Fruit fly (Drosophila melanogaster): Measurements from ENCODE around the gene Archease.

Gene Archease

DNA sequence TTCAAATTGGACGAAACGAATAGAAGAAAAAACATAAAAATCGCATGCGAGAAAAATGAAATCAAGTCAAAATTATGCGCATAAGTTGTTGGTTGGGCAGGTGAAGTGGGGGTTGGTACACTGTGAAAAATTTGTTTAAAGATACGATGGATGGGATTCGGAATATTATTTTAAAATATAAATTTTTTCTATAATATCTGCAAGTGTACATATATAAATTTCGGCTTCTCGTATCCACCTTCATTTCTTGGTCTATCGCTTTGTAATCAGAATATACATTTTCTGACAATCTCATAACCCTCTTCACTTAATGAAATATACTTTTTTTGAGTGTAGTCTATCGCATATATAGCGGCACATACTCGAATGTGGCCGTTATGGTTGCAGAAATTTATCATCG lies 40.6 kb upstream of the Archease start (continued):
- TF ChIP-seq MTF-1 (GFP tag; optimal IDR thresholded peaks at IDR 0.05; ENCODE audit: borderline replicate concordance): no peak
- peak; percentile 5 for TF ChIP-seq tin (GFP tag; optimal IDR thresholded peaks at IDR 0.05)
- no peak for TF ChIP-seq zf30C (GFP tag; optimal IDR thresholded peaks at IDR 0.05)
- no peak for TF ChIP-seq CG3847 (GFP tag; IDR thresholded peaks at IDR 0.05)
- no peak for TF ChIP-seq CG12769 (tag; optimal IDR thresholded peaks at IDR 0.05)
- TF ChIP-seq Hr3 (GFP tag; optimal IDR thresholded peaks at IDR 0.05): peak; percentile 4
- 0 out of 2 replicates have a peak, but pooled peaks have one; percentile 18 for TF ChIP-seq CG6689 (GFP tag; IDR thresholded peaks at IDR 0.05)
- TF ChIP-seq HLH3B (GFP tag; IDR thresholded peaks at IDR 0.05): peak; percentile 44; the same call in 1 of the 2 replicates
- TF ChIP-seq bab2 (GFP tag; optimal IDR thresholded peaks at IDR 0.05): no peak
- TF ChIP-seq CG8924 (tag; optimal IDR thresholded peaks at IDR 0.05): peak; percentile 7
- TF ChIP-seq CG7928 (GFP tag; optimal IDR thresholded peaks at IDR 0.05): no peak
- TF ChIP-seq CG15011 (GFP tag; optimal IDR thresholded peaks at IDR 0.05): no peak
- TF ChIP-seq CG17359 (tag; optimal IDR thresholded peaks at IDR 0.05): peak; percentile 32
- peak; percentile 2 for TF ChIP-seq CG8388 (GFP tag; optimal IDR thresholded peaks at IDR 0.05)
- no peak for TF ChIP-seq CG7745 (tag; optimal IDR thresholded peaks at IDR 0.05)
- no peak for TF ChIP-seq CG8089 (GFP tag; optimal IDR thresholded peaks at IDR 0.05)
- 0 out of 2 replicates have a peak, but pooled peaks have one; percentile 22 for TF ChIP-seq esg (GFP tag; conservative IDR thresholded peaks at IDR 0.05)
- no peak for TF ChIP-seq NC2α (GFP tag; optimal IDR thresholded peaks at IDR 0.05)
- no peak for TF ChIP-seq CG2202 (tag; optimal IDR thresholded peaks at IDR 0.05)
- TF ChIP-seq sima (GFP tag; optimal IDR thresholded peaks at IDR 0.05): no peak
- TF ChIP-seq CG10321 (GFP tag; IDR thresholded peaks at IDR 0.05): no peak
- TF ChIP-seq Sry-β (GFP tag; optimal IDR thresholded peaks at IDR 0.05): no peak
- no peak for TF ChIP-seq Max (GFP tag; optimal IDR thresholded peaks at IDR 0.05)
- no peak for TF ChIP-seq danr (GFP tag; IDR thresholded peaks at IDR 0.05)
- TF ChIP-seq Dad (GFP tag; optimal IDR thresholded peaks at IDR 0.05): no peak
- TF ChIP-seq Hand (GFP tag; optimal IDR thresholded peaks at IDR 0.05): no peak
- no peak for TF ChIP-seq CG6654 (GFP tag; optimal IDR thresholded peaks at IDR 0.05)
- TF ChIP-seq tio (GFP tag; optimal IDR thresholded peaks at IDR 0.05): no peak
- peak; percentile 6 for TF ChIP-seq D19A (tag; optimal IDR thresholded peaks at IDR 0.05)
- no peak for TF ChIP-seq CG5180 (GFP tag; optimal IDR thresholded peaks at IDR 0.05)
- no peak for TF ChIP-seq Rfx (GFP tag; IDR thresholded peaks at IDR 0.05)
- peak in 1 of 2 experiments; percentile 58 for TF ChIP-seq Hr51 (GFP tag; optimal IDR thresholded peaks at IDR 0.05)
- peak; percentile 49 for TF ChIP-seq unpg (GFP tag; optimal IDR thresholded peaks at IDR 0.05)
- TF ChIP-seq Gsc (GFP tag; IDR thresholded peaks at IDR 0.05): no peak
- no peak for TF ChIP-seq sqz (GFP tag; optimal IDR thresholded peaks at IDR 0.05)
- TF ChIP-seq phol (tag; optimal IDR thresholded peaks at IDR 0.05): peak; percentile 41
- no peak for TF ChIP-seq Dek (tag; optimal IDR thresholded peaks at IDR 0.05)
- no peak for TF ChIP-seq CG6272 (GFP tag; IDR thresholded peaks at IDR 0.05)
- no peak for TF ChIP-seq Dll (GFP tag; IDR thresholded peaks at IDR 0.05; ENCODE audit: partially characterized antibody)
- TF ChIP-seq CG4854 (GFP tag; optimal IDR thresholded peaks at IDR 0.05): no peak
- TF ChIP-seq ase (GFP tag; IDR thresholded peaks at IDR 0.05): no peak
- no peak for TF ChIP-seq GATAe (GFP tag; conservative IDR thresholded peaks at IDR 0.05)
- TF ChIP-seq maf-S (GFP tag; optimal IDR thresholded peaks at IDR 0.05): no peak
- TF ChIP-seq C15 (GFP tag; IDR thresholded peaks at IDR 0.05): no peak
- TF ChIP-seq vvl (GFP tag; IDR thresholded peaks at IDR 0.05): peak; percentile 77
- no peak for TF ChIP-seq Lhr (GFP tag; optimal IDR thresholded peaks at IDR 0.05)
- TF ChIP-seq ara (GFP tag; IDR thresholded peaks at IDR 0.05): no peak
- no peak for TF ChIP-seq CG7786 (GFP tag; optimal IDR thresholded peaks at IDR 0.05)
- no peak for TF ChIP-seq pan (optimal IDR thresholded peaks at IDR 0.05)
- TF ChIP-seq pan (GFP tag; optimal IDR thresholded peaks at IDR 0.05 in 1 of 2, IDR thresholded peaks at IDR 0.05 in 1 of 2): peak in 1 of 2 experiments; percentile 37
- no peak for TF ChIP-seq hkb (optimal IDR thresholded peaks at IDR 0.05)
- 0 out of 2 replicates have a peak, but pooled peaks have one; percentile 37 for TF ChIP-seq hkb (GFP tag; IDR thresholded peaks at IDR 0.05)
